Worm (Caenorhabditis elegans): ENCODE data around the gene msi-1.
A peak's percentile ranks its signal among the peaks of the same experiment; 100 is the strongest.

The msi-1 gene

ce11 chrIII:3970395-3970794, 5.8 kb downstream of the msi-1 start:
- TF ChIP-seq ces-1 (GFP tag; optimal IDR thresholded peaks at IDR 0.05) (peak; percentile 97), nhr-28 (tag; optimal IDR thresholded peaks at IDR 0.05) (no peak)

ce11 chrIII:3969133-3969532, 7.1 kb downstream of the msi-1 start:
- TF ChIP-seq mep-1 (tag; optimal IDR thresholded peaks at IDR 0.05) (no peak), mls-2 (tag; optimal IDR thresholded peaks at IDR 0.05) (no peak), cnd-1 (tag; optimal IDR thresholded peaks at IDR 0.05) (no peak), M03D4.4 (tag; optimal IDR thresholded peaks at IDR 0.05) (no peak), ceh-83 (GFP tag; optimal IDR thresholded peaks at IDR 0.05) (no peak), nhr-12 (tag; optimal IDR thresholded peaks at IDR 0.05) (no peak), ces-1 (GFP tag; optimal IDR thresholded peaks at IDR 0.05) (no peak), unc-120 (tag; optimal IDR thresholded peaks at IDR 0.05; ENCODE audit: poor library complexity, severe bottlenecking) (no peak), blmp-1 (tag; optimal IDR thresholded peaks at IDR 0.05) (no peak), drap-1 (GFP tag; optimal IDR thresholded peaks at IDR 0.05) (no peak), ceh-39 (tag; optimal IDR thresholded peaks at IDR 0.05) (no peak), unc-39 (tag; optimal IDR thresholded peaks at IDR 0.05) (no peak)

ce11 chrIII:3966143-3966542, 10.0 kb downstream of the msi-1 start:
- TF ChIP-seq nhr-28 (tag; optimal IDR thresholded peaks at IDR 0.05) (no peak), unc-39 (tag; optimal IDR thresholded peaks at IDR 0.05) (no peak), flh-1 (GFP tag; optimal IDR thresholded peaks at IDR 0.05) (no peak), unc-62 (GFP tag; optimal IDR thresholded peaks at IDR 0.05) (no peak), ceh-39 (tag; optimal IDR thresholded peaks at IDR 0.05) (no peak), hlh-1 (tag; optimal IDR thresholded peaks at IDR 0.05) (no peak), lsy-2 (tag; optimal IDR thresholded peaks at IDR 0.05) (no peak), elt-1 (tag; optimal IDR thresholded peaks at IDR 0.05; ENCODE audit: borderline replicate concordance, insufficient read depth) (no peak), elt-3 (tag; optimal IDR thresholded peaks at IDR 0.05) (no peak), blmp-1 (tag; optimal IDR thresholded peaks at IDR 0.05) (no peak), nhr-2 (tag; optimal IDR thresholded peaks at IDR 0.05) (no peak), unc-120 (tag; optimal IDR thresholded peaks at IDR 0.05; ENCODE audit: poor library complexity, severe bottlenecking) (no peak), ztf-11 (tag; optimal IDR thresholded peaks at IDR 0.05) (no peak)

ce11 chrIII:3964237-3964636, 12.0 kb downstream of the msi-1 start, which contains the start of gene R10E9.2:
Gene R10E9.2, minus strand, starts transcription at chrIII:3964337.
- no peak for TF ChIP-seq unc-39 (tag; optimal IDR thresholded peaks at IDR 0.05)
- TF ChIP-seq M03D4.4 (tag; optimal IDR thresholded peaks at IDR 0.05) = no peak
- TF ChIP-seq mep-1 (tag; optimal IDR thresholded peaks at IDR 0.05) = no peak
- TF ChIP-seq sptf-1 (tag; optimal IDR thresholded peaks at IDR 0.05) = no peak
- TF ChIP-seq nhr-28 (tag; optimal IDR thresholded peaks at IDR 0.05) = no peak
- no peak for TF ChIP-seq snpc-4 (tag; optimal IDR thresholded peaks at IDR 0.05)
- no peak for TF ChIP-seq nhr-76 (tag; optimal IDR thresholded peaks at IDR 0.05)
- no peak for TF ChIP-seq elt-3 (tag; optimal IDR thresholded peaks at IDR 0.05)
- TF ChIP-seq unc-120 (tag; optimal IDR thresholded peaks at IDR 0.05; ENCODE audit: poor library complexity, severe bottlenecking) = no peak
- no peak for TF ChIP-seq bed-3 (GFP tag; optimal IDR thresholded peaks at IDR 0.05)
- TF ChIP-seq flh-1 (GFP tag; optimal IDR thresholded peaks at IDR 0.05) = no peak
- no peak for TF ChIP-seq ceh-83 (GFP tag; optimal IDR thresholded peaks at IDR 0.05)

- TF ChIP-seq elt-3 (tag; optimal IDR thresholded peaks at IDR 0.05) (no peak), nhr-12 (tag; optimal IDR thresholded peaks at IDR 0.05) (no peak)
Measured at ce11 chrIII:3959987-3960386, 16.2 kb downstream of the msi-1 start, which contains the start of gene R10E9.3. Gene R10E9.3, plus strand, starts transcription at chrIII:3960221.

- TF ChIP-seq mep-1 (tag; optimal IDR thresholded peaks at IDR 0.05) (no peak), bed-3 (GFP tag; optimal IDR thresholded peaks at IDR 0.05) (no peak), zip-8 (tag; optimal IDR thresholded peaks at IDR 0.05) (no peak), mab-5 (tag; optimal IDR thresholded peaks at IDR 0.05) (no peak), elt-3 (tag; optimal IDR thresholded peaks at IDR 0.05) (no peak), cnd-1 (tag; optimal IDR thresholded peaks at IDR 0.05) (no peak), hlh-1 (tag; optimal IDR thresholded peaks at IDR 0.05) (no peak), ceh-43 (GFP tag; optimal IDR thresholded peaks at IDR 0.05) (no peak), nhr-28 (tag; optimal IDR thresholded peaks at IDR 0.05) (no peak), elt-1 (tag; optimal IDR thresholded peaks at IDR 0.05; ENCODE audit: borderline replicate concordance, insufficient read depth) (no peak), lin-32 (GFP tag; optimal IDR thresholded peaks at IDR 0.05) (no peak), unc-120 (tag; optimal IDR thresholded peaks at IDR 0.05; ENCODE audit: poor library complexity, severe bottlenecking) (no peak), blmp-1 (tag; optimal IDR thresholded peaks at IDR 0.05) (no peak), flh-1 (GFP tag; optimal IDR thresholded peaks at IDR 0.05) (no peak), unc-39 (tag; optimal IDR thresholded peaks at IDR 0.05) (no peak), sem-2 (GFP tag; optimal IDR thresholded peaks at IDR 0.05) (no peak)
Measured at ce11 chrIII:3959206-3959605, 17.0 kb downstream of the msi-1 start.

All from whole organism, mixed stage, embryonic.